Worm (Caenorhabditis elegans) whole organism, L4 larva: ENCODE data around the gene F27E5.5.

Experiments used
- ceh-32 ChIP-seq: sonication (generic microtip); optimal IDR thresholded peaks from 2 replicates; lab custom pipeline; 2016; ENCODE audit warnings: mild to moderate bottlenecking, missing genetic modification characterization, missing compliant biosample characterization; ENCODE audit not compliant: poor library complexity
- cey-2 ChIP-seq: sonication (generic microtip); optimal IDR thresholded peaks from 3 replicates; lab custom pipeline; 2017; ENCODE audit warnings: missing genetic modification characterization, mild to moderate bottlenecking, missing compliant biosample characterization, antibody characterized with exemption, borderline replicate concordance; ENCODE audit not compliant: insufficient read depth
- nhr-48 ChIP-seq: sonication (generic microtip); optimal IDR thresholded peaks from 2 replicates; lab custom pipeline; 2016; ENCODE audit warnings: mild to moderate bottlenecking, missing genetic modification characterization, missing compliant biosample characterization

DNA sequence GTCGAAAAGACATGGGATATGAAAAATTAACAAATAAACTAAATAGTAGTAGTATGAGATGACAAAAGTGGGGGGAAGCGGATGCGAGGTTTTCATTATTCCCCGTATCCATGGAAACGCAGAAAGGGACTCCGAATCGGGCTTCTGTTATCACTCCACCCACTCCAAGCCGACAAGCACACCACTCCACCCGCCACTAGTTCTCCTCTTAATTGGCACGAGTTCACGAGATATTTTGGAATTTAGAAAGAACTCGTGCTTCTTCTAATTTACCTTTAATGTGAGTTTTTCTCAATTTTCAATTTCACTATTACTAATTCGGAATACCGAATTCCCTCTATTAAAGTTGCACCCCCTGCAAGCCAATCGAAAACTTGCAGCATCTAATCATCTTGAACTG lies 34.7 kb upstream of the F27E5.5 start:
- TF ChIP-seq nhr-48 (tag; lab: Kevin White, UChicago) (no peak), cey-2 (no peak), ceh-32 (no peak)
